Worm (Caenorhabditis elegans) whole organism, young adult: ENCODE data around the gene srz-96.

Experiments used
- B0261.1 ChIP-seq: sonication (generic microtip); optimal IDR thresholded peaks from 2 replicates; lab custom pipeline; 2016; ENCODE audit warnings: mild to moderate bottlenecking, missing genetic modification characterization, moderate library complexity, missing compliant biosample characterization
- C06A6.2 ChIP-seq: fragments of 200-800 bp; sonication (Bioruptor generic); conservative IDR thresholded peaks from 2 replicates; pipeline ENCODE4 v1.3.6; 2022; ENCODE audit warnings: missing genetic modification characterization, missing compliant biosample characterization
- F23B12.7 ChIP-seq: sonication (generic microtip); optimal IDR thresholded peaks from 2 replicates; lab custom pipeline; 2017; ENCODE audit warnings: missing genetic modification characterization, mild to moderate bottlenecking, missing compliant biosample characterization, antibody characterized with exemption, moderate library complexity; ENCODE audit not compliant: insufficient read depth
- F55B11.4 ChIP-seq: sonication (generic microtip); optimal IDR thresholded peaks from 2 replicates; lab custom pipeline; 2016; ENCODE audit warnings: missing compliant biosample characterization, missing genetic modification characterization, borderline replicate concordance; ENCODE audit not compliant: insufficient read depth
- F57A8.1 ChIP-seq: fragments of 200-800 bp; sonication (Bioruptor generic); optimal IDR thresholded peaks from 2 replicates; lab custom pipeline; 2018; ENCODE audit warnings: mild to moderate bottlenecking, missing genetic modification characterization, moderate library complexity, missing compliant biosample characterization
- F57C9.4 ChIP-seq: sonication (generic microtip); optimal IDR thresholded peaks from 2 replicates; lab custom pipeline; 2017; ENCODE audit warnings: mild to moderate bottlenecking, missing genetic modification characterization, missing compliant biosample characterization
- Y95B8A.8 ChIP-seq: fragments of 200-800 bp; sonication (Bioruptor generic); IDR thresholded peaks from 2 replicates; pipeline ENCODE4 v1.3.6; 2022; ENCODE audit warnings: missing genetic modification reagents, missing genetic modification characterization, missing compliant biosample characterization
- ZK185.1 ChIP-seq: sonication (generic microtip); optimal IDR thresholded peaks from 2 replicates; lab custom pipeline; 2016; ENCODE audit warnings: mild to moderate bottlenecking, missing genetic modification characterization, missing compliant biosample characterization; ENCODE audit not compliant: poor library complexity, severe bottlenecking
- aptf-2 ChIP-seq: fragments of 200-800 bp; sonication (Bioruptor generic); conservative IDR thresholded peaks from 2 replicates; pipeline ENCODE4 v1.3.6; 2022; ENCODE audit warnings: missing genetic modification reagents, missing genetic modification characterization, missing compliant biosample characterization
- aptf-3 ChIP-seq: fragments of 200-800 bp; sonication (Bioruptor generic); IDR thresholded peaks from 2 replicates; pipeline ENCODE4 v1.3.6; 2022; ENCODE audit warnings: missing genetic modification characterization, missing compliant biosample characterization
- athp-1 ChIP-seq: sonication (generic microtip); optimal IDR thresholded peaks from 2 replicates; lab custom pipeline; 2017; ENCODE audit warnings: mild to moderate bottlenecking, missing genetic modification characterization, missing compliant biosample characterization
- attf-6 ChIP-seq: fragments of 200-800 bp; sonication (Bioruptor generic); IDR thresholded peaks from 2 replicates; pipeline ENCODE4 v1.3.6; 2022; ENCODE audit warnings: missing genetic modification reagents, missing genetic modification characterization, missing compliant biosample characterization
- bed-1 ChIP-seq: fragments of 200-800 bp; sonication (Bioruptor generic); IDR thresholded peaks from 2 replicates; pipeline ENCODE4 v1.3.6; 2022; ENCODE audit warnings: missing genetic modification reagents, missing genetic modification characterization, missing compliant biosample characterization
- cebp-2 ChIP-seq: fragments of 200-800 bp; sonication (Bioruptor generic); IDR thresholded peaks from 2 replicates; pipeline ENCODE4 v1.3.6; 2022; ENCODE audit warnings: missing genetic modification characterization, missing compliant biosample characterization
- ceh-27 ChIP-seq: fragments of 200-800 bp; sonication (Bioruptor generic); optimal IDR thresholded peaks from 2 replicates; lab custom pipeline; 2018; ENCODE audit warnings: mild to moderate bottlenecking, missing genetic modification characterization, moderate library complexity, missing compliant biosample characterization
- ceh-91 ChIP-seq: fragments of 200-800 bp; sonication (Bioruptor generic); IDR thresholded peaks from 2 replicates; pipeline ENCODE4 v1.3.6; 2022; ENCODE audit warnings: missing genetic modification reagents, missing genetic modification characterization, missing compliant biosample characterization
- die-1 ChIP-seq: sonication (generic microtip); optimal IDR thresholded peaks from 2 replicates; lab custom pipeline; 2016; ENCODE audit warnings: missing genotype, mild to moderate bottlenecking, missing genetic modification characterization, missing compliant biosample characterization
- dpl-1 ChIP-seq: fragments of 150-350 bp; optimal IDR thresholded peaks from 2 replicates; lab custom pipeline; 2014; ENCODE audit warnings: missing biosample characterization, missing genetic modification reagents, missing genetic modification characterization
- egl-44 ChIP-seq: fragments of 200-800 bp; sonication (Bioruptor generic); IDR thresholded peaks from 2 replicates; pipeline ENCODE4 v1.3.6; 2022; ENCODE audit warnings: missing genetic modification reagents, missing genetic modification characterization, missing compliant biosample characterization
- egrh-3 ChIP-seq: fragments of 200-800 bp; sonication (Bioruptor generic); IDR thresholded peaks from 2 replicates; pipeline ENCODE4 v1.3.6; 2022; ENCODE audit warnings: missing genetic modification reagents, missing genetic modification characterization, missing compliant biosample characterization
- gei-17 ChIP-seq: fragments of 200-800 bp; sonication (Bioruptor generic); optimal IDR thresholded peaks from 2 replicates; lab custom pipeline; 2018; ENCODE audit warnings: mild to moderate bottlenecking, missing genetic modification characterization, missing compliant biosample characterization
- hlh-12 ChIP-seq: sonication (generic microtip); optimal IDR thresholded peaks from 2 replicates; lab custom pipeline; 2016; ENCODE audit warnings: missing genetic modification characterization, missing compliant biosample characterization
- lin-26 ChIP-seq: fragments of 200-800 bp; sonication (Bioruptor generic); IDR thresholded peaks from 2 replicates; pipeline ENCODE4 v1.3.6; 2022; ENCODE audit warnings: missing genetic modification reagents, missing genetic modification characterization, missing compliant biosample characterization
- lin-40 ChIP-seq: sonication (generic microtip); optimal IDR thresholded peaks from 2 replicates; lab custom pipeline; 2016; ENCODE audit warnings: missing genetic modification characterization, mild to moderate bottlenecking, missing compliant biosample characterization, missing genotype, missing genetic modification reagents
- lir-1 ChIP-seq: fragments of 200-800 bp; sonication (Bioruptor generic); conservative IDR thresholded peaks from 2 replicates; pipeline ENCODE4 v1.3.6; 2022; ENCODE audit warnings: missing genetic modification reagents, missing genetic modification characterization, missing compliant biosample characterization
- lsl-1 ChIP-seq: fragments of 200-800 bp; sonication (Bioruptor generic); optimal IDR thresholded peaks from 2 replicates; lab custom pipeline; 2018; ENCODE audit warnings: mild to moderate bottlenecking, missing genetic modification characterization, moderate library complexity, missing compliant biosample characterization
- madf-6 ChIP-seq: fragments of 200-800 bp; sonication (Bioruptor generic); IDR thresholded peaks from 2 replicates; pipeline ENCODE4 v1.3.6; 2022; ENCODE audit warnings: missing genetic modification reagents, missing genetic modification characterization, missing compliant biosample characterization
- madf-8 ChIP-seq: fragments of 200-800 bp; sonication (Bioruptor generic); conservative IDR thresholded peaks from 2 replicates; pipeline ENCODE4 v1.3.6; 2022; ENCODE audit warnings: missing genetic modification reagents, missing genetic modification characterization, missing compliant biosample characterization
- mel-28 ChIP-seq: sonication (generic microtip); optimal IDR thresholded peaks from 2 replicates; lab custom pipeline; 2016; ENCODE audit warnings: borderline replicate concordance, mild to moderate bottlenecking, missing genetic modification characterization, missing compliant biosample characterization
- nhr-179 ChIP-seq: sonication (generic microtip); optimal IDR thresholded peaks from 2 replicates; lab custom pipeline; 2016; ENCODE audit warnings: mild to moderate bottlenecking, missing genetic modification characterization, missing compliant biosample characterization
- nhr-27 ChIP-seq: fragments of 200-800 bp; sonication (Bioruptor generic); optimal IDR thresholded peaks from 2 replicates; lab custom pipeline; 2018; ENCODE audit warnings: mild to moderate bottlenecking, missing genetic modification characterization, moderate library complexity, missing compliant biosample characterization
- rec-8 ChIP-seq, 2 experiments: sonication (generic microtip); optimal IDR thresholded peaks; 2 replicates each; lab custom pipeline; 2016; ENCODE audit warnings: mild to moderate bottlenecking in 2 of 2, missing genetic modification characterization in 2 of 2, missing genetic modification reagents in 2 of 2, missing genotype in 2 of 2, missing biosample characterization in 1 of 2, missing compliant biosample characterization in 1 of 2, moderate library complexity in 1 of 2
- repo-1 ChIP-seq: sonication (generic microtip); optimal IDR thresholded peaks from 2 replicates; lab custom pipeline; 2017; ENCODE audit warnings: mild to moderate bottlenecking, missing genetic modification characterization, missing compliant biosample characterization
- snpc-1.1 ChIP-seq: sonication (generic microtip); optimal IDR thresholded peaks from 2 replicates; lab custom pipeline; 2017; ENCODE audit warnings: missing genetic modification characterization, mild to moderate bottlenecking, missing compliant biosample characterization, antibody characterized with exemption, moderate library complexity, missing genotype, missing genetic modification reagents; ENCODE audit not compliant: insufficient read depth
- somi-1 ChIP-seq: fragments of 200-800 bp; sonication (Bioruptor generic); optimal IDR thresholded peaks from 2 replicates; lab custom pipeline; 2018; ENCODE audit warnings: mild to moderate bottlenecking, missing genetic modification characterization, missing compliant biosample characterization
- tbp1 ChIP-seq: fragments of 200-800 bp; sonication (Bioruptor generic); optimal IDR thresholded peaks from 2 replicates; lab custom pipeline; 2018; ENCODE audit warnings: mild to moderate bottlenecking, missing genetic modification characterization, missing compliant biosample characterization
- xnd-1 ChIP-seq: sonication (generic microtip); optimal IDR thresholded peaks from 2 replicates; lab custom pipeline; 2016; ENCODE audit warnings: missing genotype, missing genetic modification reagents, missing genetic modification characterization, missing compliant biosample characterization
- zfh-2 ChIP-seq: fragments of 200-800 bp; sonication (Bioruptor generic); conservative IDR thresholded peaks from 2 replicates; pipeline ENCODE4 v1.3.6; 2022; ENCODE audit warnings: missing genetic modification reagents, missing genetic modification characterization, missing compliant biosample characterization
- ztf-25 ChIP-seq: fragments of 200-800 bp; sonication (Bioruptor generic); IDR thresholded peaks from 2 replicates; pipeline ENCODE4 v1.3.6; 2022; ENCODE audit warnings: missing genetic modification reagents, missing genetic modification characterization, missing compliant biosample characterization
- ztf-6 ChIP-seq: fragments of 200-800 bp; sonication (Bioruptor generic); IDR thresholded peaks from 2 replicates; pipeline ENCODE4 v1.3.6; 2022; ENCODE audit warnings: missing genetic modification reagents, missing genetic modification characterization, missing compliant biosample characterization

srz-96 gene

DNA sequence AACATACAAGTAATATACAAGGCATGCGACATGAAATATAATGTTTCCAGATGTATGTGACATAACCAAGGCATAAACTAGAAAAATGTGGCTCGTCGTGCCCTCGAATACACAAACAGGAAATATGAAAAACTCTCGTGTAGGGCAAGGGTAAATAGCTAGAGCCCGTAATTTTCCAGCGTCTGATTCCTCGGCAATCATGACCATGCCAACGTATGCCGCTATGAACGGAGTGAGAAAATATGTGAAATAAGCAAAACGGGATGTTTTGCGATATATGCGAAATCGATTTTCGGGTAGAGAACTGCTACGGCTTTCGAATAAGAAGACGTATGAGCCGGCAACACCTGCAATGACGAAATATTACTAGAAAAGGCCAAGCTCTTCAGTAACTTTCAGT, 26.4 kb downstream of the srz-96 start, which contains the start of gene scl-25:
Gene scl-25, plus strand, starts transcription at position 301 of the 400 bp plus-strand sequence.
- no peak for TF ChIP-seq lin-26 (GFP tag; lab: Robert Waterston, UW)
- TF ChIP-seq ceh-27 (GFP tag; lab: Kevin White, UChicago), result no peak
- no peak for TF ChIP-seq F23B12.7
- TF ChIP-seq lsl-1 (GFP tag; lab: Kevin White, UChicago), result no peak
- TF ChIP-seq C06A6.2 (GFP tag; lab: Robert Waterston, UW), result no peak
- no peak for TF ChIP-seq rec-8 (tag; optimal IDR thresholded peaks at IDR 0.05; lab: Kevin White, UChicago)
- no peak for TF ChIP-seq zfh-2 (GFP tag; lab: Robert Waterston, UW)
- TF ChIP-seq attf-6 (GFP tag; lab: Robert Waterston, UW), result no peak
- TF ChIP-seq bed-1 (GFP tag; lab: Robert Waterston, UW), result no peak

DNA sequence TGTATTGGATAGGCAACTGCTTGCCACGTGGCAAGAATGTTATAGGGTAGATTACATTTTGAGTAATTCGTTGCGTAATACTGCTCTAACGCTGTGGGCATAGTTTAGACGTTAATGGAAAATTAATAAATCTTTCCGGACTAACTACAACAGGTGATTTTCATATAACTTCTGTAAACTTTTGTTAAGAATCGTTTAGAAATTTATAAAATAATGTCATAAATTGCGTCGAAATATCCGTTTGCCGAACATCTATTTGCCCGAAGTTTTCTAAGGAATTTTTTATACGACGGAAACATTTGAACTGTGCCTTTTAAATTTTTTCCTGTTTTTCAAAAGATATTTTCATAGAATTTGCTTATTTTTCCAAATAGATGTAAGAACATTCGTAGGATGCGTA, 27.1 kb downstream of the srz-96 start, which contains the start of gene srh-112:
Gene srh-112, minus strand, starts transcription at position 101 of the 400 bp plus-strand sequence.
- TF ChIP-seq F57C9.4 (no peak), lir-1 (no peak), somi-1 (GFP tag; lab: Kevin White, UChicago) (no peak), die-1 (no peak), madf-8 (GFP tag; lab: Robert Waterston, UW) (no peak), Y95B8A.8 (GFP tag; lab: Robert Waterston, UW) (no peak), mel-28 (no peak), snpc-1.1 (tag; lab: Kevin White, UChicago) (no peak)

DNA sequence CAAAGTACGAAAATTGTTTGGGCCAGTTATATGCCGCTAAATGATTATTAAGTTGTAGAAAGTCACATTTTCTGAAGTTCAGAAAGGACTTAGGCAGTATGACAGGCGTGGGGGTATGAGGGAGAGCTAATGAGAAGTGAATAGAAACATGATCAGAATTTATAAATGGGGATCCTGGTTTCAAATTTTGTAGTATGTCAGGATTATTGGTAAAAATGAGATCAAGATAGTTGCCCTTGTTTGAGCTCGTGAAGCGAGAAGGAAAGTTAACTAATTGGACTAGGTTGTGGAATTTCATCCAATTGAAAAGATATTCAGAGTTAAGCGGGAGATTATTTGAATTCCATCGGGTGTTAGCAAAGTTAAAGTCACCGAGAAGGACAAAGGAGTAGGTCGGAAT, 33.4 kb downstream of the srz-96 start:
- TF ChIP-seq F23B12.7, result no peak
- no peak for TF ChIP-seq ZK185.1 (tag; lab: Kevin White, UChicago)
- TF ChIP-seq lin-40 (tag; lab: Kevin White, UChicago), result no peak
- no peak for TF ChIP-seq hlh-12 (tag; lab: Kevin White, UChicago)
- no peak for TF ChIP-seq madf-8 (GFP tag; lab: Robert Waterston, UW)
- no peak for TF ChIP-seq ceh-91
- TF ChIP-seq repo-1 (tag; lab: Kevin White, UChicago), result no peak
- no peak for TF ChIP-seq aptf-2 (GFP tag; lab: Robert Waterston, UW)
- TF ChIP-seq egl-44 (GFP tag; lab: Robert Waterston, UW), result no peak
- TF ChIP-seq ztf-6, result no peak
- no peak for TF ChIP-seq dpl-1 (GFP tag; lab: Kevin White, UChicago)
- no peak for TF ChIP-seq cebp-2
- TF ChIP-seq xnd-1, result no peak
- no peak for TF ChIP-seq tbp1 (GFP tag; lab: Kevin White, UChicago)
- no peak for TF ChIP-seq nhr-27 (tag; lab: Kevin White, UChicago)
- no peak for TF ChIP-seq F57C9.4

DNA sequence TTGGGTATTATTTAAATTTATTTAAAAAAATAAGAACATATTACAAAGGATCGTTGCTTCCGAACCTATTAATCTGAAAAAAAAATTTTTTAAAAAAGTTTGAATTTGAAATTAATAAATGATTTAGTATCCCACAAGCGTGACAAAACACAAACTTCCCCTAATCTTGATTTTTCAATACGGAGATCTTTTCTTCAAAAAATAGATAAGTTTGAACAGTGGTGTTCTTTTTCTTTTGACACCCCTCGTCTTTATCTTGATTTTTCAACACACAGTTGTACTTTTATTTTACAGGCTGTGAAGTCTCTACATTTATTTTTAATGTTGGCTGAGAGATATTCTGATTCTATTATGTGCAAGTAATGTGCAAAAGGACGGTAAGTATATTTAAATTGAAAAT, 37.3 kb downstream of the srz-96 start, which contains the start of gene T19C9.10:
Gene T19C9.10, plus strand, starts transcription at position 248 of the 400 bp plus-strand sequence.
- TF ChIP-seq athp-1 (tag; lab: Kevin White, UChicago) (no peak), gei-17 (GFP tag; lab: Kevin White, UChicago) (no peak), ztf-25 (GFP tag; lab: Robert Waterston, UW) (no peak), madf-6 (GFP tag; lab: Robert Waterston, UW) (no peak), aptf-3 (no peak), F57A8.1 (no peak), B0261.1 (tag; lab: Kevin White, UChicago) (no peak), F55B11.4 (tag; lab: Kevin White, UChicago) (no peak), nhr-179 (no peak), egrh-3 (GFP tag; lab: Robert Waterston, UW) (no peak), lin-40 (tag; lab: Kevin White, UChicago) (no peak), somi-1 (GFP tag; lab: Kevin White, UChicago) (no peak)
